Worm (Caenorhabditis elegans): ENCODE measurements around the gene klc-1.

The klc-1 gene

ce11 chrIV:11083609-11084008 lies at the start of gene klc-1:
klc-1 (plus strand) TSS chrIV:11083735.
- TF ChIP-seq pha-4 (tag; optimal IDR thresholded peaks at IDR 0.05) (no peak), lag-1 (GFP tag; IDR thresholded peaks at IDR 0.05) (no peak), D2030.7 (GFP tag; IDR thresholded peaks at IDR 0.05) (peak; percentile 62), ceh-79 (tag; optimal IDR thresholded peaks at IDR 0.05) (no peak), Y56A3A.18 (GFP tag; IDR thresholded peaks at IDR 0.05) (no peak), snpc-4 (GFP tag; optimal IDR thresholded peaks at IDR 0.05) (no peak), snpc-4 (tag; optimal IDR thresholded peaks at IDR 0.05) (peak in 1 of 4 experiments; percentile 57), ztf-25 (GFP tag; IDR thresholded peaks at IDR 0.05) (no peak), pbrm-1 (GFP tag; IDR thresholded peaks at IDR 0.05) (peak; percentile 21; the same call in 1 of the 2 replicates), madf-10 (tag; optimal IDR thresholded peaks at IDR 0.05) (no peak), ceh-100 (GFP tag; IDR thresholded peaks at IDR 0.05) (no peak), F49E8.2 (tag; optimal IDR thresholded peaks at IDR 0.05; ENCODE audit: insufficient read depth) (peak; percentile 57), athp-1 (tag; optimal IDR thresholded peaks at IDR 0.05) (no peak), egrh-3 (GFP tag; IDR thresholded peaks at IDR 0.05) (no peak), lin-54 (GFP tag; optimal IDR thresholded peaks at IDR 0.05) (peak; percentile 27), zim-3 (tag; optimal IDR thresholded peaks at IDR 0.05) (no peak), Y53F4B.3 (GFP tag; IDR thresholded peaks at IDR 0.05) (0 out of 2 replicates have a peak, but pooled peaks have one; percentile 6), F23B12.7 (tag; optimal IDR thresholded peaks at IDR 0.05; ENCODE audit: insufficient read depth) (no peak), ceh-27 (GFP tag; optimal IDR thresholded peaks at IDR 0.05) (no peak), mxl-1 (tag; optimal IDR thresholded peaks at IDR 0.05) (no peak), T26A5.8 (tag; optimal IDR thresholded peaks at IDR 0.05) (no peak), egl-18 (GFP tag; IDR thresholded peaks at IDR 0.05) (no peak), attf-5 (GFP tag; optimal IDR thresholded peaks at IDR 0.05) (no peak), nfyb-1 (GFP tag; IDR thresholded peaks at IDR 0.05) (no peak), him-1 (tag; optimal IDR thresholded peaks at IDR 0.05) (no peak), hmg-1.2 (GFP tag; IDR thresholded peaks at IDR 0.05) (no peak), atf-7 (tag; optimal IDR thresholded peaks at IDR 0.05) (no peak), lsl-1 (GFP tag; optimal IDR thresholded peaks at IDR 0.05) (peak; percentile 80), dox-1 (GFP tag; IDR thresholded peaks at IDR 0.05) (no peak), snpc-3.4 (tag; optimal IDR thresholded peaks at IDR 0.05) (no peak), tbx-9 (tag; optimal IDR thresholded peaks at IDR 0.05; ENCODE audit: borderline replicate concordance) (no peak), lin-35 (GFP tag; optimal IDR thresholded peaks at IDR 0.05) (no peak), let-607 (tag; optimal IDR thresholded peaks at IDR 0.05) (no peak), somi-1 (GFP tag; optimal IDR thresholded peaks at IDR 0.05) (no peak), F22D6.2 (tag; optimal IDR thresholded peaks at IDR 0.05) (no peak), nhr-179 (tag; optimal IDR thresholded peaks at IDR 0.05) (no peak), die-1 (tag; optimal IDR thresholded peaks at IDR 0.05) (no peak), F57C9.4 (tag; optimal IDR thresholded peaks at IDR 0.05) (no peak), nfya-2 (GFP tag; IDR thresholded peaks at IDR 0.05) (no peak), ztf-28 (GFP tag; IDR thresholded peaks at IDR 0.05) (no peak), nhr-27 (tag; optimal IDR thresholded peaks at IDR 0.05) (no peak), Y79H2A.3 (GFP tag; conservative IDR thresholded peaks at IDR 0.05) (no peak), zfh-2 (GFP tag; conservative IDR thresholded peaks at IDR 0.05) (no peak), snpc-1.3 (tag; optimal IDR thresholded peaks at IDR 0.05; ENCODE audit: insufficient read depth) (no peak), ccch-3 (GFP tag; optimal IDR thresholded peaks at IDR 0.05) (no peak), F33H1.4 (GFP tag; IDR thresholded peaks at IDR 0.05) (peak; percentile 69), hmg-20 (GFP tag; IDR thresholded peaks at IDR 0.05) (no peak), lsy-27 (tag; optimal IDR thresholded peaks at IDR 0.05; ENCODE audit: borderline replicate concordance, insufficient read depth) (no peak), F37B4.10 (GFP tag; IDR thresholded peaks at IDR 0.05) (no peak)
